Fruit fly (Drosophila melanogaster) whole organism, embryonic: ENCODE measurements around the gene insv.

Experiments
- Bdp1 ChIP-seq: fragments of 200-800 bp; sonication (Bioruptor generic); optimal IDR thresholded peaks from 3 replicates; lab custom pipeline; 2016; ENCODE audit warnings: missing biosample characterization, missing genetic modification characterization
- CG10431 ChIP-seq: fragments of 200-800 bp; sonication (Bioruptor generic); optimal IDR thresholded peaks from 3 replicates; lab custom pipeline; 2018; ENCODE audit warnings: missing biosample characterization, mild to moderate bottlenecking, missing genetic modification characterization
- CG11093 ChIP-seq: fragments of 200-800 bp; sonication (Bioruptor generic); IDR thresholded peaks from 3 replicates; pipeline ENCODE4 v1.3.6; 2022; ENCODE audit warnings: missing biosample characterization, missing genetic modification characterization
- CG11398 ChIP-seq: fragments of 200-800 bp; sonication (Bioruptor generic); optimal IDR thresholded peaks from 2 replicates; lab custom pipeline; 2016; ENCODE audit warnings: missing biosample characterization, missing genetic modification characterization
- CG12236 ChIP-seq: fragments of 200-800 bp; sonication (Bioruptor generic); optimal IDR thresholded peaks from 2 replicates; lab custom pipeline; 2016; ENCODE audit warnings: missing biosample characterization, missing genetic modification characterization
- CG12299 ChIP-seq: fragments of 200-800 bp; sonication (Bioruptor generic); optimal IDR thresholded peaks from 2 replicates; lab custom pipeline; 2018; ENCODE audit warnings: missing biosample characterization, mild to moderate bottlenecking, missing genetic modification characterization
- CG13123 ChIP-seq: fragments of 200-800 bp; sonication (Bioruptor generic); optimal IDR thresholded peaks from 2 replicates; lab custom pipeline; 2016; ENCODE audit warnings: missing biosample characterization, missing genetic modification characterization
- CG15479 ChIP-seq: fragments of 200-800 bp; sonication (Bioruptor generic); optimal IDR thresholded peaks from 3 replicates; lab custom pipeline; 2019; ENCODE audit warnings: missing biosample characterization, mild to moderate bottlenecking, missing genetic modification characterization, moderate library complexity
- CG18011 ChIP-seq: fragments of 200-800 bp; sonication (Bioruptor generic); optimal IDR thresholded peaks from 2 replicates; lab custom pipeline; 2017; ENCODE audit warnings: missing biosample characterization, missing genetic modification characterization, mild to moderate bottlenecking, moderate library complexity, missing genotype
- CG1832 ChIP-seq: fragments of 200-800 bp; sonication (Bioruptor generic); optimal IDR thresholded peaks from 2 replicates; lab custom pipeline; 2017; ENCODE audit warnings: missing biosample characterization, mild to moderate bottlenecking, missing genetic modification characterization, inconsistent platforms
- CG18476 ChIP-seq: fragments of 200-800 bp; sonication (Bioruptor generic); optimal IDR thresholded peaks from 2 replicates; lab custom pipeline; 2016; ENCODE audit warnings: missing biosample characterization, mild to moderate bottlenecking, missing genetic modification characterization
- CG31224 ChIP-seq: fragments of 200-800 bp; sonication (Bioruptor generic); IDR thresholded peaks from 2 replicates; pipeline ENCODE4 v1.3.6; 2022; ENCODE audit warnings: missing biosample characterization, missing genetic modification characterization
- CG42726 ChIP-seq: fragments of 200-800 bp; sonication (Bioruptor generic); IDR thresholded peaks from 2 replicates; pipeline ENCODE4 v1.3.6; 2022; ENCODE audit warnings: missing biosample characterization, missing genetic modification characterization; ENCODE audit not compliant: partially characterized antibody
- CG4404 ChIP-seq: fragments of 200-800 bp; sonication (Bioruptor generic); IDR thresholded peaks from 2 replicates; pipeline ENCODE4 v1.3.6; 2022; ENCODE audit warnings: missing biosample characterization, missing genetic modification characterization
- CG8281 ChIP-seq: fragments of 200-800 bp; sonication (Bioruptor generic); optimal IDR thresholded peaks from 2 replicates; lab custom pipeline; 2018; ENCODE audit warnings: missing biosample characterization, mild to moderate bottlenecking, missing genetic modification characterization, moderate library complexity
- CG8388 ChIP-seq: fragments of 200-800 bp; sonication (Bioruptor generic); optimal IDR thresholded peaks from 2 replicates; lab custom pipeline; 2019; ENCODE audit warnings: missing biosample characterization, mild to moderate bottlenecking, missing genetic modification characterization, moderate library complexity
- CG9215 ChIP-seq: fragments of 200-800 bp; sonication (Bioruptor generic); IDR thresholded peaks from 2 replicates; pipeline ENCODE4 v1.3.6; 2022; ENCODE audit warnings: missing biosample characterization, missing genetic modification characterization
- CG9797 ChIP-seq: fragments of 200-800 bp; sonication (Bioruptor generic); optimal IDR thresholded peaks from 3 replicates; lab custom pipeline; 2018; ENCODE audit warnings: missing biosample characterization, mild to moderate bottlenecking, missing genetic modification characterization
- CHES-1-like ChIP-seq: fragments of 200-800 bp; sonication (Bioruptor generic); optimal IDR thresholded peaks from 2 replicates; lab custom pipeline; 2016; ENCODE audit warnings: missing biosample characterization, missing genetic modification characterization
- D19A ChIP-seq: fragments of 200-800 bp; optimal IDR thresholded peaks from 3 replicates; lab custom pipeline; 2019; ENCODE audit warnings: missing biosample characterization, mild to moderate bottlenecking, missing genetic modification characterization, moderate library complexity
- Deaf1 ChIP-seq: fragments of 200-800 bp; optimal IDR thresholded peaks from 3 replicates; lab custom pipeline; 2019; ENCODE audit warnings: missing biosample characterization, mild to moderate bottlenecking, missing genetic modification characterization, moderate library complexity
- Doc3 ChIP-seq: fragments of 200-800 bp; sonication (Bioruptor generic); IDR thresholded peaks from 3 replicates; pipeline ENCODE4 v1.3.6; 2022; ENCODE audit warnings: missing biosample characterization, missing genetic modification characterization; ENCODE audit not compliant: partially characterized antibody
- Dp ChIP-seq: fragments of 200-800 bp; sonication (Bioruptor generic); optimal IDR thresholded peaks from 2 replicates; lab custom pipeline; 2018; ENCODE audit warnings: missing biosample characterization, mild to moderate bottlenecking, missing genetic modification characterization, moderate library complexity
- Elba2 ChIP-seq: fragments of 200-800 bp; sonication (Bioruptor generic); optimal IDR thresholded peaks from 3 replicates; lab custom pipeline; 2016; ENCODE audit warnings: missing biosample characterization, missing genetic modification characterization
- HHEX ChIP-seq: fragments of 200-800 bp; sonication (Bioruptor generic); optimal IDR thresholded peaks from 3 replicates; lab custom pipeline; 2017; ENCODE audit warnings: missing biosample characterization, mild to moderate bottlenecking, missing genetic modification characterization, missing genetic modification reagents
- HmgZ ChIP-seq: fragments of 200-800 bp; sonication (Bioruptor generic); optimal IDR thresholded peaks from 2 replicates; lab custom pipeline; 2018; ENCODE audit warnings: missing biosample characterization, mild to moderate bottlenecking, missing genetic modification characterization
- Hr39 ChIP-seq: fragments of >200 bp; optimal IDR thresholded peaks from 2 replicates; lab custom pipeline; 2017
- Hr78 ChIP-seq, 2 experiments: fragments of 200-800 bp in 1 of 2; fragments of >200 bp in 1 of 2; sonication (Bioruptor generic) in 1 of 2; optimal IDR thresholded peaks; 2 replicates each; lab custom pipeline; 2017 to 2019; ENCODE audit warnings: missing biosample characterization in 2 of 2, missing genetic modification characterization in 2 of 2, mild to moderate bottlenecking in 1 of 2, moderate library complexity in 1 of 2
- Hsf ChIP-seq: fragments of 200-800 bp; sonication (Bioruptor generic); optimal IDR thresholded peaks from 3 replicates; lab custom pipeline; 2016; ENCODE audit warnings: missing biosample characterization, missing genetic modification characterization
- MBD-R2 ChIP-seq: fragments of 200-800 bp; sonication (Bioruptor generic); IDR thresholded peaks from 2 replicates; pipeline ENCODE4 v1.3.6; 2022; ENCODE audit warnings: missing biosample characterization, missing genetic modification characterization
- Poxn ChIP-seq: fragments of 200-800 bp; sonication (Bioruptor generic); IDR thresholded peaks from 2 replicates; pipeline ENCODE4 v1.3.6; 2022; ENCODE audit warnings: missing biosample characterization, missing genetic modification characterization
- Ravus ChIP-seq: fragments of 200-800 bp; sonication (Bioruptor generic); IDR thresholded peaks from 2 replicates; pipeline ENCODE4 v1.3.6; 2022; ENCODE audit warnings: missing biosample characterization, missing genetic modification characterization
- Usf ChIP-seq: fragments of 200-800 bp; sonication (Bioruptor generic); optimal IDR thresholded peaks from 2 replicates; lab custom pipeline; 2017; ENCODE audit warnings: missing genotype, missing biosample characterization, missing genetic modification characterization
- ara ChIP-seq: fragments of 200-800 bp; sonication (Bioruptor generic); IDR thresholded peaks from 2 replicates; pipeline ENCODE4 v1.3.6; 2022; ENCODE audit warnings: missing biosample characterization, missing genetic modification characterization
- cad ChIP-seq: fragments of >200 bp; optimal IDR thresholded peaks from 2 replicates; lab custom pipeline; 2017; ENCODE audit warnings: missing biosample characterization, missing genetic modification characterization
- chif ChIP-seq, 2 experiments: fragments of 200-800 bp; sonication (Bioruptor generic); optimal IDR thresholded peaks; 3 replicates each; lab custom pipeline; 2016; ENCODE audit warnings: missing biosample characterization in 2 of 2, missing genetic modification characterization in 2 of 2
- ci ChIP-seq: fragments of 200-800 bp; sonication (Bioruptor generic); IDR thresholded peaks from 3 replicates; pipeline ENCODE4 v1.3.6; 2022; ENCODE audit warnings: missing biosample characterization, missing genetic modification characterization
- cwo ChIP-seq: fragments of 200-800 bp; sonication (Bioruptor generic); optimal IDR thresholded peaks from 3 replicates; lab custom pipeline; 2017; ENCODE audit warnings: missing biosample characterization, missing genetic modification characterization, mild to moderate bottlenecking, moderate library complexity, missing genetic modification reagents
- dysf ChIP-seq: fragments of 200-800 bp; sonication (Bioruptor generic); IDR thresholded peaks from 3 replicates; pipeline ENCODE4 v1.3.6; 2022; ENCODE audit warnings: missing biosample characterization, missing genetic modification characterization
- ems ChIP-seq: fragments of 200-800 bp; sonication (Bioruptor generic); optimal IDR thresholded peaks from 3 replicates; lab custom pipeline; 2016; ENCODE audit warnings: missing biosample characterization, missing genetic modification characterization
- fu2 ChIP-seq: fragments of 200-800 bp; sonication (Bioruptor generic); optimal IDR thresholded peaks from 2 replicates; lab custom pipeline; 2016; ENCODE audit warnings: missing biosample characterization, missing genetic modification characterization
- jumu ChIP-seq: fragments of 200-800 bp; sonication (Bioruptor generic); optimal IDR thresholded peaks from 3 replicates; lab custom pipeline; 2016; ENCODE audit warnings: missing biosample characterization, missing genetic modification characterization
- lilli ChIP-seq: fragments of 200-800 bp; sonication (Bioruptor generic); optimal IDR thresholded peaks from 3 replicates; lab custom pipeline; 2016; ENCODE audit warnings: missing biosample characterization, missing genetic modification characterization
- oc ChIP-seq: fragments of 200-800 bp; sonication (Bioruptor generic); optimal IDR thresholded peaks from 2 replicates; lab custom pipeline; 2018; ENCODE audit warnings: missing biosample characterization, mild to moderate bottlenecking, missing genetic modification characterization, moderate library complexity
- pan ChIP-seq, 4 experiments: fragments of >200 bp in 3 of 4; fragments of 200-800 bp in 1 of 4; sonication (Bioruptor generic) in 1 of 4; optimal IDR thresholded peaks in 3 of 4; IDR thresholded peaks in 1 of 4; 2 replicates each; pipeline versions ENCODE4 v1.3.6 to Lab custom; 2017 to 2022; ENCODE audit warnings: missing biosample characterization in 2 of 4, missing genetic modification characterization in 2 of 4, mixed read lengths in 1 of 4
- psq ChIP-seq: fragments of 200-800 bp; sonication (Bioruptor generic); optimal IDR thresholded peaks from 2 replicates; lab custom pipeline; 2017; ENCODE audit warnings: missing biosample characterization, missing genetic modification characterization
- scrt ChIP-seq: fragments of 200-800 bp; sonication (Bioruptor generic); optimal IDR thresholded peaks from 2 replicates; lab custom pipeline; 2018; ENCODE audit warnings: missing biosample characterization, mild to moderate bottlenecking, missing genetic modification characterization, moderate library complexity
- tin ChIP-seq: fragments of 200-800 bp; sonication (Bioruptor generic); optimal IDR thresholded peaks from 3 replicates; lab custom pipeline; 2016; ENCODE audit warnings: missing biosample characterization, missing genetic modification characterization
- unc-4 ChIP-seq: fragments of 200-800 bp; sonication (Bioruptor generic); IDR thresholded peaks from 2 replicates; pipeline ENCODE4 v1.3.6; 2022; ENCODE audit warnings: missing biosample characterization, missing genetic modification characterization; ENCODE audit not compliant: partially characterized antibody
- unpg ChIP-seq: fragments of 200-800 bp; sonication (Bioruptor generic); optimal IDR thresholded peaks from 3 replicates; lab custom pipeline; 2018; ENCODE audit warnings: missing biosample characterization, mild to moderate bottlenecking, missing genetic modification characterization, moderate library complexity
- yki ChIP-seq: fragments of >200 bp; optimal IDR thresholded peaks from 3 replicates; lab custom pipeline; 2018

Gene insv

DNA sequence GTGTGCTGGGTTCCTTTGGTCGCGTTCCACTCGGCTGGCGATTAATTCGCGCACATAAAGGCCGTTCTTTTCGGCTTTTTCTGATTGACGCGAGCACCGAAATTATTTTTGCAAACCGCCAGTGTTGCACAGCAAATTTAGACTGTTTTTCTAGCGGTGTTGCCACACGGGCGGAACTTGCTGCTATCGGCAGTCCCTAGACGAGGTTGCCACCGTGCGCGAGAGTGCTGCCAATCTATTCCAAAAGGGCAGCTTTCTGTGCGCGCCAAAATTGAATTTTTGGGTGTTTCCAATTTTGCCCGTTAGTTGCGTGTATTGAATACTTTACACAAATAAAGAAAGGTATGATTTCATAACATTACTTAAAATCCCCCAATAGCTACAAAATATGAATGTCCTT lies 8.5 kb upstream of the insv start, which contains the start of gene Drp1 (continued):
- TF ChIP-seq psq (GFP tag; lab: Kevin White, UChicago): no peak
- TF ChIP-seq CG13123 (GFP tag; lab: Kevin White, UChicago): no peak
- TF ChIP-seq Hr78 (GFP tag; optimal IDR thresholded peaks at IDR 0.05; lab: Kevin White, UChicago): no peak
- no peak for TF ChIP-seq unpg (GFP tag; lab: Kevin White, UChicago)
- peak; percentile 84 for TF ChIP-seq CHES-1-like (GFP tag; lab: Kevin White, UChicago)
- TF ChIP-seq lilli: peak; percentile 64
- no peak for TF ChIP-seq HHEX (GFP tag; lab: Kevin White, UChicago)
- TF ChIP-seq ci (GFP tag; lab: Robert Waterston, UW): peak; percentile 60; the same call in 1 of the 3 replicates
- no peak for TF ChIP-seq CG12236 (GFP tag; lab: Kevin White, UChicago)
- no peak for TF ChIP-seq CG10431 (GFP tag; lab: Kevin White, UChicago)
- peak; percentile 58 for TF ChIP-seq tin
- no peak for TF ChIP-seq Ravus (GFP tag; lab: Robert Waterston, UW)
- no peak for TF ChIP-seq scrt (GFP tag; lab: Kevin White, UChicago)
- TF ChIP-seq Poxn (GFP tag; lab: Robert Waterston, UW): no peak
- TF ChIP-seq CG31224 (GFP tag; lab: Robert Waterston, UW): no peak
- no peak; the same call in 1 of the 2 replicates for TF ChIP-seq ara
- TF ChIP-seq CG4404 (GFP tag; lab: Robert Waterston, UW): no peak
- peak; percentile 66 for TF ChIP-seq Hsf (GFP tag; lab: Kevin White, UChicago)
- peak; percentile 98 for TF ChIP-seq Dp (GFP tag; lab: Kevin White, UChicago)
- TF ChIP-seq CG8388 (GFP tag; lab: Kevin White, UChicago): no peak
- no peak for TF ChIP-seq Usf (GFP tag; lab: Kevin White, UChicago)
- peak; percentile 92 for TF ChIP-seq CG42726
- TF ChIP-seq CG12299: peak; percentile 6
- TF ChIP-seq MBD-R2: peak; percentile 87
- TF ChIP-seq CG9797 (GFP tag; lab: Kevin White, UChicago): peak; percentile 54
- no peak for TF ChIP-seq CG1832 (GFP tag; lab: Kevin White, UChicago)
- TF ChIP-seq CG8281 (tag; lab: Kevin White, UChicago): no peak
- TF ChIP-seq yki (lab: Kevin White, UChicago): no peak
- no peak for TF ChIP-seq cwo
- peak; percentile 69 for TF ChIP-seq HmgZ
- TF ChIP-seq CG18011 (GFP tag; lab: Kevin White, UChicago): peak; percentile 18
- TF ChIP-seq Deaf1 (tag; lab: Kevin White, UChicago): no peak
- peak; percentile 63 for TF ChIP-seq fu2 (GFP tag; lab: Kevin White, UChicago)
- TF ChIP-seq D19A (tag; lab: Kevin White, UChicago): no peak
- TF ChIP-seq Hr39 (lab: Kevin White, UChicago): no peak
- peak; percentile 75 for TF ChIP-seq jumu (GFP tag; lab: Kevin White, UChicago)
- TF ChIP-seq CG11093 (GFP tag; lab: Robert Waterston, UW): no peak
- no peak for TF ChIP-seq CG15479
- no peak for TF ChIP-seq cad
- peak; percentile 58 for TF ChIP-seq ems (GFP tag; lab: Kevin White, UChicago)
- TF ChIP-seq CG9215: no peak; the same call in 1 of the 2 replicates
- peak; percentile 39; the same call in 2 of the 3 replicates for TF ChIP-seq Doc3
- peak; percentile 73 for TF ChIP-seq unc-4 (GFP tag; lab: Robert Waterston, UW)
- TF ChIP-seq CG18476 (GFP tag; lab: Kevin White, UChicago): no peak
- peak; percentile 57 for TF ChIP-seq Elba2 (GFP tag; lab: Kevin White, UChicago)
- TF ChIP-seq CG11398: peak; percentile 27
- TF ChIP-seq chif (GFP tag; optimal IDR thresholded peaks at IDR 0.05; lab: Kevin White, UChicago): peak in 1 of 2 experiments; percentile 30
- no peak; the same call in 2 of the 3 replicates for TF ChIP-seq dysf (GFP tag; lab: Robert Waterston, UW)
- peak; percentile 28 for TF ChIP-seq Bdp1
- no peak for TF ChIP-seq pan (optimal IDR thresholded peaks at IDR 0.05; lab: Kevin White, UChicago)
- peak in 1 of 2 experiments; percentile 51 for TF ChIP-seq pan (GFP tag; optimal IDR thresholded peaks at IDR 0.05 in 1 of 2, IDR thresholded peaks at IDR 0.05 in 1 of 2)
- TF ChIP-seq oc (tag; lab: Kevin White, UChicago): no peak
